Worm (Caenorhabditis elegans) whole organism, late embryonic: ENCODE data around the gene mek-1.
A peak's percentile ranks its signal among the peaks of the same experiment; 100 is the strongest.

Source experiments
- C38D4.7 ChIP-seq: fragments of 200-800 bp; sonication (Bioruptor generic); optimal IDR thresholded peaks from 2 replicates; lab custom pipeline; 2018; ENCODE audit warnings: mild to moderate bottlenecking, missing genetic modification characterization, moderate library complexity, missing compliant biosample characterization
- K02D7.2 ChIP-seq: sonication (generic microtip); optimal IDR thresholded peaks from 2 replicates; lab custom pipeline; 2017; ENCODE audit warnings: mild to moderate bottlenecking, missing genetic modification characterization, missing compliant biosample characterization
- K09A11.1 ChIP-seq: sonication (generic microtip); optimal IDR thresholded peaks from 2 replicates; lab custom pipeline; 2017; ENCODE audit warnings: antibody characterized with exemption, mild to moderate bottlenecking, missing genetic modification characterization, missing compliant biosample characterization; ENCODE audit not compliant: insufficient read depth
- ahr-1 ChIP-seq: sonication (generic microtip); optimal IDR thresholded peaks from 2 replicates; lab custom pipeline; 2016; ENCODE audit warnings: missing genetic modification characterization, missing compliant biosample characterization
- ama-1 ChIP-seq: fragments of 150-350 bp; optimal IDR thresholded peaks from 2 replicates; lab custom pipeline; 2014
- ceh-14 ChIP-seq: sonication (generic microtip); optimal IDR thresholded peaks from 2 replicates; lab custom pipeline; 2016; ENCODE audit warnings: missing genotype, missing genetic modification characterization, missing compliant biosample characterization
- ceh-2 ChIP-seq: sonication (generic microtip); optimal IDR thresholded peaks from 2 replicates; lab custom pipeline; 2016; ENCODE audit warnings: missing genotype, missing genetic modification characterization, missing compliant biosample characterization
- ceh-24 ChIP-seq: sonication (generic microtip); optimal IDR thresholded peaks from 2 replicates; lab custom pipeline; 2016; ENCODE audit warnings: mild to moderate bottlenecking, missing genetic modification characterization, missing compliant biosample characterization
- ceh-31 ChIP-seq: sonication (generic microtip); optimal IDR thresholded peaks from 2 replicates; lab custom pipeline; 2016; ENCODE audit warnings: missing genetic modification characterization, missing compliant biosample characterization
- ceh-34 ChIP-seq: sonication (generic microtip); optimal IDR thresholded peaks from 2 replicates; lab custom pipeline; 2016; ENCODE audit warnings: mild to moderate bottlenecking, missing genetic modification characterization, missing compliant biosample characterization
- ceh-45 ChIP-seq: fragments of 200-800 bp; sonication (Bioruptor generic); IDR thresholded peaks from 2 replicates; pipeline ENCODE4 v1.3.6; 2022; ENCODE audit warnings: missing genetic modification reagents, missing genetic modification characterization, missing compliant biosample characterization
- che-1 ChIP-seq: sonication (generic microtip); optimal IDR thresholded peaks from 2 replicates; lab custom pipeline; 2016; ENCODE audit warnings: mild to moderate bottlenecking, missing genetic modification characterization, missing compliant biosample characterization
- dmd-4 ChIP-seq: sonication (generic microtip); optimal IDR thresholded peaks from 2 replicates; lab custom pipeline; 2016; ENCODE audit warnings: borderline replicate concordance, missing genetic modification characterization, missing compliant biosample characterization
- dve-1 ChIP-seq: sonication (generic microtip); optimal IDR thresholded peaks from 2 replicates; lab custom pipeline; 2017; ENCODE audit warnings: antibody characterized with exemption, mild to moderate bottlenecking, missing genetic modification characterization, missing compliant biosample characterization
- elt-2 ChIP-seq: sonication (generic microtip); optimal IDR thresholded peaks from 2 replicates; lab custom pipeline; 2016; ENCODE audit warnings: missing genetic modification reagents, missing genetic modification characterization, missing compliant biosample characterization
- elt-4 ChIP-seq: sonication (generic microtip); optimal IDR thresholded peaks from 2 replicates; lab custom pipeline; 2016; ENCODE audit warnings: missing genetic modification characterization, missing compliant biosample characterization
- eyg-1 ChIP-seq: sonication (generic microtip); optimal IDR thresholded peaks from 2 replicates; lab custom pipeline; 2016; ENCODE audit warnings: missing genotype, missing genetic modification characterization, missing compliant biosample characterization
- fax-1 ChIP-seq: sonication (generic microtip); optimal IDR thresholded peaks from 2 replicates; lab custom pipeline; 2016; ENCODE audit warnings: missing genotype, missing genetic modification characterization, missing compliant biosample characterization
- fkh-10 ChIP-seq: fragments of 150-350 bp; optimal IDR thresholded peaks from 2 replicates; lab custom pipeline; 2014; ENCODE audit warnings: missing biosample characterization, missing genetic modification reagents, missing genetic modification characterization
- hlh-30 ChIP-seq: sonication (generic microtip); optimal IDR thresholded peaks from 2 replicates; lab custom pipeline; 2017; ENCODE audit warnings: antibody characterized with exemption, missing genetic modification characterization, missing compliant biosample characterization; ENCODE audit not compliant: insufficient read depth
- hlh-6 ChIP-seq: sonication (generic microtip); optimal IDR thresholded peaks from 2 replicates; lab custom pipeline; 2016; ENCODE audit warnings: missing genotype, missing genetic modification characterization, missing compliant biosample characterization
- hlh-8 ChIP-seq: sonication (generic microtip); optimal IDR thresholded peaks from 2 replicates; lab custom pipeline; 2016; ENCODE audit warnings: missing genotype, missing genetic modification characterization, missing compliant biosample characterization
- lin-11 ChIP-seq: fragments of 200-800 bp; sonication (Bioruptor generic); optimal IDR thresholded peaks from 2 replicates; lab custom pipeline; 2018; ENCODE audit warnings: mild to moderate bottlenecking, missing genetic modification characterization, missing compliant biosample characterization
- nfya-1 ChIP-seq: sonication (generic microtip); optimal IDR thresholded peaks from 2 replicates; lab custom pipeline; 2017; ENCODE audit warnings: missing genetic modification characterization, mild to moderate bottlenecking, missing compliant biosample characterization, antibody characterized with exemption, moderate library complexity
- nhr-232 ChIP-seq: sonication (generic microtip); optimal IDR thresholded peaks from 2 replicates; lab custom pipeline; 2016; ENCODE audit warnings: missing genetic modification characterization, missing compliant biosample characterization
- npax-4 ChIP-seq: sonication (generic microtip); optimal IDR thresholded peaks from 2 replicates; lab custom pipeline; 2016; ENCODE audit warnings: missing genetic modification characterization, missing compliant biosample characterization
- odd-2 ChIP-seq: sonication (generic microtip); optimal IDR thresholded peaks from 2 replicates; lab custom pipeline; 2017; ENCODE audit warnings: antibody characterized with exemption, mild to moderate bottlenecking, missing genetic modification characterization, missing compliant biosample characterization
- pag-3 ChIP-seq: sonication (generic microtip); optimal IDR thresholded peaks from 2 replicates; lab custom pipeline; 2016; ENCODE audit warnings: missing compliant biosample characterization, missing genetic modification characterization, borderline replicate concordance
- pax-1 ChIP-seq: fragments of 150-350 bp; optimal IDR thresholded peaks from 2 replicates; lab custom pipeline; 2014; ENCODE audit warnings: missing biosample characterization, missing genetic modification characterization
- pha-4 ChIP-seq: fragments of 150-350 bp; optimal IDR thresholded peaks from 2 replicates; lab custom pipeline; 2018; ENCODE audit warnings: missing biosample characterization, missing genetic modification reagents, missing genetic modification characterization
- ref-2 ChIP-seq: sonication (generic microtip); optimal IDR thresholded peaks from 2 replicates; lab custom pipeline; 2016; ENCODE audit warnings: missing genetic modification characterization, missing compliant biosample characterization
- rnt-1 ChIP-seq: sonication (generic microtip); optimal IDR thresholded peaks from 2 replicates; lab custom pipeline; 2016; ENCODE audit warnings: missing genetic modification characterization, missing compliant biosample characterization
- sox-2 ChIP-seq: fragments of 200-800 bp; sonication (Bioruptor generic); IDR thresholded peaks from 2 replicates; pipeline ENCODE4 v1.3.6; 2022; ENCODE audit warnings: missing genetic modification reagents, missing genetic modification characterization, missing compliant biosample characterization
- tbx-2 ChIP-seq: sonication (generic microtip); optimal IDR thresholded peaks from 2 replicates; lab custom pipeline; 2016; ENCODE audit warnings: missing genetic modification characterization, missing compliant biosample characterization
- ttx-3 ChIP-seq: sonication (generic microtip); optimal IDR thresholded peaks from 2 replicates; lab custom pipeline; 2016; ENCODE audit warnings: missing genetic modification reagents, missing genetic modification characterization, missing compliant biosample characterization
- unc-42 ChIP-seq: sonication (generic microtip); optimal IDR thresholded peaks from 2 replicates; lab custom pipeline; 2016; ENCODE audit warnings: missing genotype, missing genetic modification characterization, missing compliant biosample characterization
- unc-55 ChIP-seq: sonication (generic microtip); optimal IDR thresholded peaks from 2 replicates; lab custom pipeline; 2017; ENCODE audit warnings: missing biosample characterization, missing genetic modification reagents, missing genetic modification characterization

Gene mek-1

DNA sequence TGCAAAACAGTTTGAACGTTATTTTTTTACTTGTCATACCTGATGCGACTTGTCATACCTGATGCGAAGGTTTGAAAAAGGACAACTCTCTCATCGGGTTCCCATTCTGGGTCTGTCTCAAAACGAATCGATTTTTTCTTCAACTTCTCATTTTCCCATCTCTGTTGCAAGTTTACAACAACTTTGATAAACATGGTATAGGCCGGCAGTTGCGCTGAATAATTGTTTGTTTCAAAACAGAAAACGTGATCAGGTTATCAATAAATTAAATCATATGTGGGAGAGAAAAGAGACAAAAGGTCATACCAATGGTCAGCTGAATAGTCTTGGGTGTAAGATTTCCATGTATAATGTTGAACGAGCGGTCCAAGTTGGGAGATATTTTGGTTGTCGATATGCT lies 42.1 kb upstream of the mek-1 start:
- no peak for TF ChIP-seq nhr-232

- TF ChIP-seq C38D4.7: no peak
- no peak for TF ChIP-seq K02D7.2 (tag; lab: Kevin White, UChicago)
- TF ChIP-seq sox-2 (GFP tag; lab: Robert Waterston, UW): no peak
- no peak for TF ChIP-seq ahr-1 (tag; lab: Kevin White, UChicago)
- no peak for TF ChIP-seq unc-55 (GFP tag; lab: Kevin White, UChicago)
- TF ChIP-seq che-1 (tag; lab: Kevin White, UChicago): no peak
- no peak for TF ChIP-seq hlh-8 (tag; lab: Kevin White, UChicago)
- no peak for TF ChIP-seq rnt-1
- no peak for TF ChIP-seq dve-1
- no peak for TF ChIP-seq odd-2 (tag; lab: Kevin White, UChicago)
- TF ChIP-seq ceh-2 (tag; lab: Kevin White, UChicago): no peak
- no peak for TF ChIP-seq hlh-30 (tag; lab: Kevin White, UChicago)
- TF ChIP-seq pax-1 (tag; lab: Kevin White, UChicago): no peak
Measured at ce11 chrX:7437949-7438348, 41.1 kb upstream of the mek-1 start, which contains the start of gene C01C10.2. C01C10.2 (minus strand) TSS chrX:7438118.

DNA sequence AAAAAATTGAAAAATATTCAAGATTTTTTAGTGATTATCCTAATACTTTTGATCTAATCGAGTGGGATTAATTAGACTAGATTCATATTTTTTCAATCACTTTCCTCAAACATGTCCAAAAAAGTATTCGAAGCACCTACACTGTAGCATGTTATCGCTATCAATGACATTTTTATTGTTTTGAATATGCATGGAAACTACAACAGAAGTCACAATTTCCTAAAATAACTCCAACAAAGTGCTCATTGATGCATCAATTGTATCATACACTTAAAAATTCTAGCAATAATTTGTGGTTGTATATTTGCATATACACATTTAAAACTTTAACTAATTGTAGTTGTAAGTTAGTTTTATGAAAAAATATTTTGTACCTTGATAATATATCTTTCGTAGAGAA lies 38.9 kb upstream of the mek-1 start:
- no peak for TF ChIP-seq ceh-34
- TF ChIP-seq K09A11.1 (tag; lab: Kevin White, UChicago): no peak
- no peak for TF ChIP-seq ttx-3 (tag; lab: Kevin White, UChicago)
- no peak for TF ChIP-seq lin-11 (tag; lab: Kevin White, UChicago)
- no peak for TF ChIP-seq fkh-10 (GFP tag; lab: Kevin White, UChicago)
- no peak for TF ChIP-seq ceh-24 (tag; lab: Kevin White, UChicago)
- TF ChIP-seq unc-42 (tag; lab: Kevin White, UChicago): no peak
- TF ChIP-seq fax-1 (tag; lab: Kevin White, UChicago): no peak
- TF ChIP-seq elt-4: no peak
- no peak for TF ChIP-seq dmd-4
- no peak for TF ChIP-seq ceh-45
- TF ChIP-seq npax-4: no peak
- TF ChIP-seq ceh-14 (tag; lab: Kevin White, UChicago): no peak
- TF ChIP-seq pha-4 (tag; lab: Kevin White, UChicago): no peak
- TF ChIP-seq hlh-6 (tag; lab: Kevin White, UChicago): no peak
- no peak for TF ChIP-seq tbx-2 (tag; lab: Kevin White, UChicago)
- TF ChIP-seq ceh-31 (tag; lab: Kevin White, UChicago): no peak
- no peak for TF ChIP-seq ama-1 (lab: Kevin White, UChicago)
- no peak for TF ChIP-seq eyg-1 (tag; lab: Kevin White, UChicago)
- TF ChIP-seq, all 69 proteins: peak for 0

DNA sequence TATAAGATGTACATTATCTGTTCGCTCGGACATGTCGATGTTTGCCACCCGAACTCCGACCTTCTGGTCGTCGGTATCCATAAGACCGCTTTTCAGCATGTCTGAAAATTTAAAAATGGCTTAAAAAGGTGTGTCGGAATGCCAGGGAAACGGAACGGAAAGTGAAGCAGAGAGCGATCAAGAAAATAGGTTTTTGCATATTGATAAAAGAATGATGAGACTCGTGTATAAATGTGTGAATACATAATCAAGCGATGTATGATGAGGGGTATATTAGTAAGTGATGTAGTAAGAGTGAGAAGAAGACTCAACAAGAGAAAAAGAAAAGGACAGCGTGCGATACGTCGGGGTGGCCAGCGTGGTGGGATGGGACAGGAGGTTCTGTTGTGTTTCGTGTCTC lies 36.6 kb upstream of the mek-1 start, which contains the start of gene acl-12:
Gene acl-12, minus strand, starts transcription at position 101 of the 400 bp plus-strand sequence.
- TF ChIP-seq hlh-6 (tag; lab: Kevin White, UChicago) (no peak), ref-2 (peak; percentile 1), pag-3 (tag; lab: Kevin White, UChicago) (no peak), nfya-1 (peak; percentile 15), ama-1 (lab: Kevin White, UChicago) (no peak)

DNA sequence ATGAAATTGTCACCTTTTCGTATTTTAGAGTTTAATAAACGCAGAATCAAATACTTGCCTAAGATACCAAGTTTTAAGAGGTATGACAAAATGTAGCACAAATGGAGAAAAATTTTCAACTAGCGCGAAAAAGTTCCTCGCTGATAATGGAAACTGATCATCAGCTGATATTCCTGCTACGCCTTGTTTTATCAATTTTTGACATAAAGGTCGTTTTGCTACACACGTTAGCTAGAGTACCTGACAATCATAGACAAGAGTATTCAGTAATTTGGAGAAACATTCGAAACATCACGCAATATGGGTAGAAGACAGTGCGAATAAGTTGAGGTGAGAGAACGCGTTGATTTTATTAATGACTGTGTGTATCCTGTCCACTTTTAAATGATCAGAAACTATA lies 33.3 kb upstream of the mek-1 start:
- no peak for TF ChIP-seq pax-1 (tag; lab: Kevin White, UChicago)
- no peak for TF ChIP-seq ama-1 (lab: Kevin White, UChicago)
- peak; percentile 28 for TF ChIP-seq elt-2 (tag; lab: Kevin White, UChicago)
